Worm (Caenorhabditis elegans) whole organism, mixed stage, embryonic: ENCODE measurements around the gene hex-2.

Experiments used
- ceh-39 ChIP-seq: fragments of 150-350 bp; optimal IDR thresholded peaks from 2 replicates; lab custom pipeline; 2014; ENCODE audit warnings: missing biosample characterization, missing genetic modification characterization
- ces-1 ChIP-seq: fragments of 150-350 bp; optimal IDR thresholded peaks from 2 replicates; lab custom pipeline; 2014; ENCODE audit warnings: missing biosample characterization, missing genetic modification reagents, missing genetic modification characterization
- snpc-4 ChIP-seq: fragments of 150-350 bp; optimal IDR thresholded peaks from 2 replicates; lab custom pipeline; 2014; ENCODE audit warnings: missing biosample characterization, missing genetic modification characterization

ce11 chrV:5653990-5654499 is at the start of gene hex-2:
- TF ChIP-seq ceh-39 (tag; lab: Kevin White, UChicago) (no peak), snpc-4 (tag; lab: Kevin White, UChicago) (no peak), ces-1 (GFP tag; lab: Kevin White, UChicago) (no peak)
